Worm (Caenorhabditis elegans) whole organism, L3 larva: Measurements from ENCODE around the gene cpg-20.
A peak's percentile ranks its signal among the peaks of the same experiment; 100 is the strongest.

Experiments
- R02D3.7 ChIP-seq: fragments of 150-350 bp; optimal IDR thresholded peaks from 2 replicates; lab custom pipeline; 2014; ENCODE audit warnings: missing biosample characterization, missing genetic modification characterization
- ceh-16 ChIP-seq: sonication (generic microtip); optimal IDR thresholded peaks from 2 replicates; lab custom pipeline; 2017; ENCODE audit warnings: missing biosample characterization, missing genetic modification characterization
- ceh-28 ChIP-seq: fragments of 150-350 bp; optimal IDR thresholded peaks from 2 replicates; lab custom pipeline; 2014; ENCODE audit warnings: missing biosample characterization, missing genetic modification reagents, missing genetic modification characterization
- ceh-82 ChIP-seq: fragments of 150-350 bp; optimal IDR thresholded peaks from 2 replicates; lab custom pipeline; 2014; ENCODE audit warnings: missing biosample characterization, missing genetic modification characterization
- daf-12 ChIP-seq: fragments of 150-350 bp; optimal IDR thresholded peaks from 2 replicates; lab custom pipeline; 2014; ENCODE audit warnings: missing biosample characterization, missing genetic modification reagents, missing genetic modification characterization
- egl-27 ChIP-seq: sonication (generic microtip); optimal IDR thresholded peaks from 4 replicates; lab custom pipeline; 2017; ENCODE audit warnings: missing biosample characterization, missing genetic modification reagents, missing genetic modification characterization
- elt-1 ChIP-seq: fragments of 150-350 bp; optimal IDR thresholded peaks from 2 replicates; lab custom pipeline; 2014; ENCODE audit warnings: missing biosample characterization, missing genetic modification characterization
- elt-2 ChIP-seq: sonication (generic microtip); optimal IDR thresholded peaks from 2 replicates; lab custom pipeline; 2016; ENCODE audit warnings: missing genetic modification reagents, mild to moderate bottlenecking, missing genetic modification characterization, missing compliant biosample characterization
- fkh-2 ChIP-seq: fragments of 150-350 bp; optimal IDR thresholded peaks from 2 replicates; lab custom pipeline; 2014; ENCODE audit warnings: missing biosample characterization, missing genetic modification reagents, missing genetic modification characterization
- fos-1 ChIP-seq: fragments of 150-350 bp; optimal IDR thresholded peaks from 2 replicates; lab custom pipeline; 2014; ENCODE audit warnings: missing biosample characterization, missing genetic modification characterization
- hmg-11 ChIP-seq: sonication (generic microtip); optimal IDR thresholded peaks from 2 replicates; lab custom pipeline; 2016; ENCODE audit warnings: missing genetic modification characterization, missing compliant biosample characterization
- jun-1 ChIP-seq: fragments of 150-350 bp; optimal IDR thresholded peaks from 2 replicates; lab custom pipeline; 2014; ENCODE audit warnings: missing biosample characterization, missing genetic modification reagents, missing genetic modification characterization
- lin-15B ChIP-seq: fragments of 150-350 bp; optimal IDR thresholded peaks from 2 replicates; lab custom pipeline; 2014; ENCODE audit warnings: missing biosample characterization, missing genetic modification characterization
- mml-1 ChIP-seq: fragments of 150-350 bp; sonication (generic microtip); optimal IDR thresholded peaks from 3 replicates; lab custom pipeline; 2014; ENCODE audit warnings: missing biosample characterization, missing genetic modification characterization
- nfya-1 ChIP-seq: sonication (generic microtip); optimal IDR thresholded peaks from 2 replicates; lab custom pipeline; 2017; ENCODE audit warnings: missing genetic modification characterization, mild to moderate bottlenecking, missing compliant biosample characterization, antibody characterized with exemption, moderate library complexity; ENCODE audit not compliant: insufficient read depth
- nhr-23 ChIP-seq: fragments of 150-350 bp; optimal IDR thresholded peaks from 2 replicates; lab custom pipeline; 2014; ENCODE audit warnings: missing biosample characterization, missing genetic modification reagents, missing genetic modification characterization
- nhr-237 ChIP-seq: fragments of 150-350 bp; optimal IDR thresholded peaks from 2 replicates; lab custom pipeline; 2014; ENCODE audit warnings: missing biosample characterization, missing genetic modification characterization
- nhr-25 ChIP-seq: sonication (generic microtip); optimal IDR thresholded peaks from 2 replicates; lab custom pipeline; 2017; ENCODE audit warnings: missing biosample characterization, missing genetic modification characterization
- nhr-28 ChIP-seq: fragments of 150-350 bp; optimal IDR thresholded peaks from 2 replicates; lab custom pipeline; 2014; ENCODE audit warnings: missing biosample characterization, missing genetic modification characterization
- nhr-67 ChIP-seq: fragments of 150-350 bp; optimal IDR thresholded peaks from 2 replicates; lab custom pipeline; 2014; ENCODE audit warnings: missing biosample characterization, missing genetic modification characterization
- nhr-77 ChIP-seq: fragments of 150-350 bp; optimal IDR thresholded peaks from 2 replicates; lab custom pipeline; 2014; ENCODE audit warnings: missing biosample characterization, missing genetic modification characterization
- pha-4 ChIP-seq: fragments of 150-350 bp; optimal IDR thresholded peaks from 2 replicates; lab custom pipeline; 2014; ENCODE audit warnings: missing biosample characterization, missing genetic modification reagents, missing genetic modification characterization
- pqm-1 ChIP-seq: fragments of 150-350 bp; optimal IDR thresholded peaks from 2 replicates; lab custom pipeline; 2017; ENCODE audit warnings: missing biosample characterization, missing genetic modification characterization, inconsistent platforms
- skn-1 ChIP-seq: fragments of 150-350 bp; optimal IDR thresholded peaks from 2 replicates; lab custom pipeline; 2014; ENCODE audit warnings: missing biosample characterization, missing genetic modification characterization
- tbx-2 ChIP-seq: sonication (generic microtip); optimal IDR thresholded peaks from 2 replicates; lab custom pipeline; 2016; ENCODE audit warnings: mild to moderate bottlenecking, missing genetic modification characterization, missing compliant biosample characterization
- unc-62 ChIP-seq: fragments of 150-350 bp; sonication (generic microtip); optimal IDR thresholded peaks from 4 replicates; lab custom pipeline; 2014; ENCODE audit warnings: missing biosample characterization, missing genetic modification reagents, missing genetic modification characterization
- zag-1 ChIP-seq: fragments of 150-350 bp; optimal IDR thresholded peaks from 2 replicates; lab custom pipeline; 2014; ENCODE audit warnings: missing biosample characterization, missing genetic modification characterization
- ztf-4 ChIP-seq: fragments of 150-350 bp; optimal IDR thresholded peaks from 2 replicates; lab custom pipeline; 2014; ENCODE audit warnings: missing biosample characterization, missing genetic modification characterization

Gene cpg-20

DNA sequence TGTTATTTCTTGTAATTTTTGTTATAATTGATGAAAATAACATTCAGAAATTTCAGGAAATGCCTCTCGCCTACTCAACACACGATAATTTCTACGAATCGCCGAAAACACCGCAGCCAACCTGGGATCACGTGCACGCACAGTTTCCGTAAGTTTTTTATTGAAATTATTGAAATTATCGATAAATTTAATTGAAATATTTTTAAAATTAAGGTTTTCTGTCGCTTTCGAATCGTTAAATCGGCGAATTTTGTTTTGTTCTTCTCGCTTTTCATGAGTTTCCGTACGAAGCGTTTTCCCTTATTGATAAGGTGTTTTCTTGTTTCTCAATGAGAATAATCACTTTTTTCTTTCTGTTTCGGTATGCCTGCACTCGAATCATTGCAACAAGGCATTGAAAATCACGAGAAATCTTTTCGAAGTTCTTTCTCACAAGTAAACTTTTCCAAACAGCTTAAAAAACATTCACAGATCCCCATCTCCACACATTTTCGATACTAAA lies 19.4 kb upstream of the cpg-20 start, which contains the start of gene lag-1:
Gene lag-1, plus strand, starts transcription at position 51 of the 502 bp plus-strand sequence.
- TF ChIP-seq nhr-28 (tag; lab: Kevin White, UChicago), result no peak
- TF ChIP-seq nhr-25 (tag; lab: Kevin White, UChicago), result no peak
- TF ChIP-seq daf-12 (tag; lab: Kevin White, UChicago), result no peak
- TF ChIP-seq fkh-2, result no peak
- no peak for TF ChIP-seq nhr-237 (tag; lab: Kevin White, UChicago)
- TF ChIP-seq tbx-2 (tag; lab: Kevin White, UChicago), result no peak
- no peak for TF ChIP-seq ceh-82 (tag; lab: Kevin White, UChicago)
- no peak for TF ChIP-seq ceh-16
- TF ChIP-seq nhr-67 (tag; lab: Kevin White, UChicago), result no peak
- TF ChIP-seq elt-1 (tag; lab: Kevin White, UChicago), result no peak
- no peak for TF ChIP-seq nhr-77 (tag; lab: Kevin White, UChicago)
- TF ChIP-seq nfya-1 (tag; lab: Kevin White, UChicago), result no peak
- no peak for TF ChIP-seq zag-1 (tag; lab: Kevin White, UChicago)
- no peak for TF ChIP-seq egl-27 (tag; lab: Kevin White, UChicago)
- TF ChIP-seq, all 47 proteins: peak for 0

DNA sequence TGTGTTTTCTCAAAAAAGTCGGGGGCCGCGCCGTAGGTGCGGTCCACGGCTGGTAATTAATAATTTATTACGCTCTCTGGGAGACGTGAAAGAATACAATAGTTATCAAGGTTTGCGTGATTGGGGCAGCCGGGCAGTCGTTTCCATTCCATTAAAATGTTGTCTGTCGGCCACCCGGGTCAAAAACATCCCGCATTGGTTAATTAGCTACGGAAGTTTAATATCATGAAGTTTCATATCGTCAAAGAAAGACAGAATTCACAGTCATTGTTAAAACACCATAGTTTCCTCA lies 18.2 kb upstream of the cpg-20 start:
- TF ChIP-seq jun-1 (tag; lab: Kevin White, UChicago) (no peak), pqm-1 (tag; lab: Kevin White, UChicago) (no peak), mml-1 (tag; lab: Kevin White, UChicago) (no peak), hmg-11 (tag; lab: Kevin White, UChicago) (no peak), ztf-4 (tag; lab: Kevin White, UChicago) (no peak), elt-1 (tag; lab: Kevin White, UChicago) (no peak), nhr-23 (tag; lab: Kevin White, UChicago) (no peak), R02D3.7 (tag; lab: Kevin White, UChicago) (no peak), fos-1 (tag; lab: Kevin White, UChicago) (no peak)

DNA sequence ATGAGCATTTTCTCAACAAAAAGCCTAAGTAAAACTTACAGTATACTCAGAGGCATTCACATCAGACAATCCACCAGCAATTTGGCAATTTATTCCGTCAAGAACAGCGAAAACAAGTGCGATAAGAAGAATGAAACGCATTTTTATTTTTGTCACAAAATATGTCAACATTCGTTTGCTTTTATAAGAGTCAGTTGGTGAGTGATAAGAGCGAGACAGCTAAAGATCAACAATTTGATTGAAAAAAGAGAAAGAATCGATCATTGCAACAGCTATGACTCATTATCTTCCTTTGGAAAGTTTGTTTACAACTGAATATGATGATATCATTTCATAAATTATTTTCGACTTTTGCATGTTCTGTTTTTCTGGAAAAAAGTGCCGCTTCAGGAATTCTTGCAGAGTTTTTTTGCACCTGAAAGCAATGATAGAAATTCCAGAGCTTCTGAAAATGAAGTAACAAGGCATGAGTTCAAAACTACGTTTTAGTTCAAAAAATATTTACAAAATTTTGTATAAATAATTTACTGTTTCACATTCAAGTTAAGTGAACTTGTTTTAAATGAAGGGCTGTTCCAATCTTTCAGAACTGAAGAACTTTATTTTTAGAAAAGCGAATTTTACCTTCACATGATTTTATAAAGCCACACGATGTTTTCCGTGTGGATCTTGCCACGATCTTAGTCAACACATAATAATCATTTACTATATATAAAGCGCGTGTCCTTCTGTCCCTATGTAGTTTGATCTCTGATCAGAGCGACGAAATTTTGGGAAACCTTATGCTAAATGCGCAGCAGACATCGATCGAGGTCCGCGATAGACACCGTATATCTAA lies 17.7 kb upstream of the cpg-20 start, which contains the start of gene cpi-1:
Gene cpi-1, minus strand, starts transcription at position 204 of the 838 bp plus-strand sequence.
- no peak for TF ChIP-seq hmg-11 (tag; lab: Kevin White, UChicago)
- no peak for TF ChIP-seq lin-15B
- TF ChIP-seq pha-4 (tag; lab: Kevin White, UChicago), result peak; percentile 74
- no peak for TF ChIP-seq nhr-67 (tag; lab: Kevin White, UChicago)
- peak; percentile 56 for TF ChIP-seq pqm-1 (tag; lab: Kevin White, UChicago)
- TF ChIP-seq jun-1 (tag; lab: Kevin White, UChicago), result peak; percentile 29
- TF ChIP-seq ceh-28 (tag; lab: Kevin White, UChicago), result peak; percentile 59
- TF ChIP-seq unc-62 (GFP tag; lab: Kevin White, UChicago), result no peak
- peak; percentile 20 for TF ChIP-seq elt-2 (tag; lab: Kevin White, UChicago)
- no peak for TF ChIP-seq elt-1 (tag; lab: Kevin White, UChicago)

DNA sequence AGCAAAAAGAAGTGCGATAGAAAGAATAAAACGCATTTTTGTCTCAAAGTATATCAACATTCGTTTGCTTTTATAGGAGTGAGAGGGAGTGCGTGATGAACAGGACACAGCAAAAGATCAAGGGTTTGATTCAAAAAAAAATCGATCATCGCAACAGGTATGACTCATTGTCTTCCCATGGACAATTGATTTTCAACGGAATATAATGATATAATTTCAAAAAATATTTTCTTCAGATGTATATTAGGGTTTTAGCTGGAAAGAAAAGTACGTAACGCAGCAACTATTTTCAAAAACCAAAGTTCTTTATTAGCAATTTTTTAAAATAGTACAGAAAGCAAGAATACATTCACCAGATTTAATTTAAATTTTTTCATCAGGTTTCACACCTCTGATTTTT lies 16.3 kb upstream of the cpg-20 start, which contains the start of gene K08B4.7:
Gene K08B4.7, minus strand, starts transcription at position 101 of the 400 bp plus-strand sequence.
- TF ChIP-seq jun-1 (tag; lab: Kevin White, UChicago) (no peak), R02D3.7 (tag; lab: Kevin White, UChicago) (no peak), skn-1 (tag; lab: Kevin White, UChicago) (no peak), hmg-11 (tag; lab: Kevin White, UChicago) (peak; percentile 10)
- TF ChIP-seq, all 47 proteins: peak for 1

DNA sequence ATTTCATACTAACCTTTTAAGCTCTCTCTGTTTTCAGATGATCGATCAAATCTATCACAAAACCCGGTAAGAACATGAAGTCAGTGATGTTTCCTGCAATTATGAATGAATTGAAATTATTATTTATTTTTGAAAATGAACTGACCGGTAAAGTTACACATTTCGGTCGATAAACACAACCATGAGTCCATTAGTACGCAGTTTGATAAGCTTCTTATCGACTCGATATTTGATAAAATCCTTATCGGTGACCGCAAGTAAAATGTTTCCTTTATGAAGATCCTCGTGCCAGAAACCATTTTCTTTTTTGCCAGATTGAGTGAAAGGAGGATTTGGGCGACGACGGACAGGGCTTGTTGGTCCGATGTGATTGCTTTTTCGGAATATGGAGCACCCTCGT lies 10.5 kb upstream of the cpg-20 start:
- TF ChIP-seq pha-4 (tag; lab: Kevin White, UChicago) (peak; percentile 17), unc-62 (GFP tag; lab: Kevin White, UChicago) (no peak), elt-2 (tag; lab: Kevin White, UChicago) (peak; percentile 64), nhr-23 (tag; lab: Kevin White, UChicago) (no peak), fkh-2 (no peak), nhr-237 (tag; lab: Kevin White, UChicago) (no peak), jun-1 (tag; lab: Kevin White, UChicago) (no peak), pqm-1 (tag; lab: Kevin White, UChicago) (peak; percentile 46)
